Fruit fly (Drosophila melanogaster): Measurements from ENCODE around the gene CG43673.
A peak's percentile ranks its signal among the peaks of the same experiment; 100 is the strongest.

Gene CG43673

DNA sequence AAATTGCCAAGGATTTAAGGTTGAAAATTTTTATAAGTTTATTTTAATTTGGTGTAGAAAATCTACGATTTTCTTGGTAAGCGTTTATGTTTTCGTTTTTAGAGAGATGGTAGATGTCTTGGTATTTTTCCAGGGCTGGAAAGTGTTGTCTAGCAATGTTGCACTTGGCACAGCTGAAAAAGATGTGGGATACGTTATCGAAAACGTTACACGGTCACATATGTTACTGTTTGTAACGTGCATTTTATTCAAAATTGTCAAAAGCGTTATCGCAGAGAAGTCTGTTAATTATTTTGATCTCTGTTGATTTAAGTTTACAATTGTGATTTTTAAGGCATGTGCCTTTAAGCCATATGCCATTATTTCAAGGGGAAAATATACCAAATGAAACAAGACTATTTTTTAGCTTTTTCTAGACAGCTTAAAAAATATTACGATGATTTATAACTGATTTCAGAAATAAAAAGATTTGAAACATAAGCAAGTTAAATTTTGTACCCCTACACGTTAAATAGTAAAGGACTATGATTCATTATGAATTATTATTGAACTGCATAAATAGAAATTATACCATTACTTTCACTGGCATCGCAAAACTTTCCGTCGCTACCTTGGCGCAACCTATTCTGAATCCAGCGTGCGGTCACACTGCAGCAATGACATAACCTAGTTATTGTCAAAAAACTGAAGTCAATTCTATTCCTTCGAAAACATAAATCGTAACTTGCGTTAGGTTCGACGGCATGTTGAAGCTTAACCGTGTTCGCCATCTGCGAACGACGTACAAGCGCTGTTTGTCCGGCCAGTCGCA, 6.7 kb downstream of the CG43673 start, which contains the start of the genes Paf-AHalpha and mRpS30 (continued):
- no peak for TF ChIP-seq mirr (GFP tag; optimal IDR thresholded peaks at IDR 0.05)
- no peak for TF ChIP-seq bcd (GFP tag; optimal IDR thresholded peaks at IDR 0.05)
- TF ChIP-seq CG2120 (GFP tag; optimal IDR thresholded peaks at IDR 0.05), result peak; percentile 35
- no peak for TF ChIP-seq CG18476 (GFP tag; optimal IDR thresholded peaks at IDR 0.05)
- TF ChIP-seq Scr (GFP tag; IDR thresholded peaks at IDR 0.05; ENCODE audit: partially characterized antibody), result peak; percentile 14; the same call in 1 of the 2 replicates
- no peak for TF ChIP-seq Hmr (GFP tag; optimal IDR thresholded peaks at IDR 0.05)
- peak; percentile 47 for TF ChIP-seq CG14710 (tag; optimal IDR thresholded peaks at IDR 0.05)
- TF ChIP-seq NFAT (GFP tag; IDR thresholded peaks at IDR 0.05), result no peak
- no peak for TF ChIP-seq CG11247 (GFP tag; IDR thresholded peaks at IDR 0.05)
- TF ChIP-seq CG8765 (GFP tag; IDR thresholded peaks at IDR 0.05), result no peak
- TF ChIP-seq Trl (optimal IDR thresholded peaks at IDR 0.05), result no peak
- TF ChIP-seq Trl (GFP tag; optimal IDR thresholded peaks at IDR 0.05), result no peak
- peak; percentile 70 for TF ChIP-seq MESR4 (GFP tag; optimal IDR thresholded peaks at IDR 0.05)
- TF ChIP-seq CG16813 (GFP tag; IDR thresholded peaks at IDR 0.05; ENCODE audit: partially characterized antibody), result no peak
- no peak for TF ChIP-seq CG3407 (GFP tag; optimal IDR thresholded peaks at IDR 0.05)
- TF ChIP-seq CG15479 (GFP tag; optimal IDR thresholded peaks at IDR 0.05), result no peak
- TF ChIP-seq CG2116 (GFP tag; optimal IDR thresholded peaks at IDR 0.05), result peak; percentile 98
- no peak for TF ChIP-seq CTCF (GFP tag; optimal IDR thresholded peaks at IDR 0.05)
- TF ChIP-seq lilli (GFP tag; optimal IDR thresholded peaks at IDR 0.05), result peak; percentile 38
- no peak for TF ChIP-seq fd96Cb (tag; optimal IDR thresholded peaks at IDR 0.05)
- peak; percentile 87 for TF ChIP-seq CG7928 (GFP tag; optimal IDR thresholded peaks at IDR 0.05)
- 0 out of 3 replicates have a peak, but pooled peaks have one; percentile 36 for TF ChIP-seq knrl (GFP tag; IDR thresholded peaks at IDR 0.05; ENCODE audit: partially characterized antibody)
- no peak for TF ChIP-seq CG17328 (GFP tag; IDR thresholded peaks at IDR 0.05)
- TF ChIP-seq Tbp (GFP tag; optimal IDR thresholded peaks at IDR 0.05), result no peak
- no peak for TF ChIP-seq CG10654 (GFP tag; optimal IDR thresholded peaks at IDR 0.05)
- no peak for TF ChIP-seq trem (tag; optimal IDR thresholded peaks at IDR 0.05)
- peak; percentile 89 for TF ChIP-seq CG9437 (GFP tag; optimal IDR thresholded peaks at IDR 0.05)
- no peak for TF ChIP-seq sisA (GFP tag; IDR thresholded peaks at IDR 0.05)
- TF ChIP-seq wdn (GFP tag; IDR thresholded peaks at IDR 0.05), result no peak
- no peak for TF ChIP-seq CG3163 (GFP tag; optimal IDR thresholded peaks at IDR 0.05)
- no peak for TF ChIP-seq sc (optimal IDR thresholded peaks at IDR 0.05)
- TF ChIP-seq sc (GFP tag; optimal IDR thresholded peaks at IDR 0.05), result no peak
- TF ChIP-seq oc (tag; optimal IDR thresholded peaks at IDR 0.05), result no peak
- TF ChIP-seq peb (GFP tag; IDR thresholded peaks at IDR 0.05), result no peak
- TF ChIP-seq Myb (GFP tag; optimal IDR thresholded peaks at IDR 0.05), result peak; percentile 94
- TF ChIP-seq Taf1 (GFP tag; IDR thresholded peaks at IDR 0.05), result no peak
- TF ChIP-seq row (GFP tag; IDR thresholded peaks at IDR 0.05), result peak; percentile 31; the same call in 2 of the 3 replicates
- TF ChIP-seq E2f2 (GFP tag; IDR thresholded peaks at IDR 0.05), result peak; percentile 26; the same call in 1 of the 2 replicates
- TF ChIP-seq crp (GFP tag; optimal IDR thresholded peaks at IDR 0.05), result peak in 1 of 2 experiments; percentile 78
- TF ChIP-seq stwl (tag; optimal IDR thresholded peaks at IDR 0.05), result peak; percentile 9
- TF ChIP-seq CoRest (tag; optimal IDR thresholded peaks at IDR 0.05), result no peak
- TF ChIP-seq Ssrp (tag; optimal IDR thresholded peaks at IDR 0.05), result no peak
- TF ChIP-seq sug (tag; optimal IDR thresholded peaks at IDR 0.05), result no peak
- no peak for TF ChIP-seq Awh (GFP tag; IDR thresholded peaks at IDR 0.05)
- no peak for TF ChIP-seq gcm (GFP tag; optimal IDR thresholded peaks at IDR 0.05)
- no peak for TF ChIP-seq tin (GFP tag; optimal IDR thresholded peaks at IDR 0.05)
- TF ChIP-seq BEAF-32 (GFP tag; optimal IDR thresholded peaks at IDR 0.05), result peak; percentile 51
- TF ChIP-seq Dp (GFP tag; optimal IDR thresholded peaks at IDR 0.05), result peak; percentile 32
- TF ChIP-seq CG34224 (GFP tag; IDR thresholded peaks at IDR 0.05; ENCODE audit: partially characterized antibody), result no peak
- no peak for TF ChIP-seq CG2875 (GFP tag; optimal IDR thresholded peaks at IDR 0.05)
